Worm (Caenorhabditis elegans) whole organism, midembryonic: ENCODE data around the gene srbc-62.

ENCODE experiments used
- T22C8.4 ChIP-seq: fragments of 200-800 bp; sonication (Bioruptor generic); IDR thresholded peaks from 2 replicates; pipeline ENCODE4 v1.3.6; 2022; ENCODE audit warnings: missing genetic modification characterization, missing compliant biosample characterization
- cog-1 ChIP-seq: sonication (generic microtip); optimal IDR thresholded peaks from 2 replicates; lab custom pipeline; 2016; ENCODE audit warnings: missing genetic modification characterization, missing compliant biosample characterization
- flt-1 ChIP-seq: fragments of 200-800 bp; sonication (Bioruptor generic); IDR thresholded peaks from 2 replicates; pipeline ENCODE4 v1.3.6; 2022; ENCODE audit warnings: missing genetic modification characterization, missing compliant biosample characterization
- klf-2 ChIP-seq: fragments of 200-800 bp; sonication (Bioruptor generic); conservative IDR thresholded peaks from 2 replicates; pipeline ENCODE4 v1.3.6; 2022; ENCODE audit warnings: missing genetic modification reagents, missing genetic modification characterization, missing compliant biosample characterization
- med-1 ChIP-seq: sonication (generic microtip); optimal IDR thresholded peaks from 2 replicates; lab custom pipeline; 2017; ENCODE audit warnings: missing genetic modification characterization, mild to moderate bottlenecking, missing compliant biosample characterization, antibody characterized with exemption, missing genetic modification reagents; ENCODE audit not compliant: insufficient read depth
- ref-1 ChIP-seq: fragments of 200-800 bp; sonication (Bioruptor generic); conservative IDR thresholded peaks from 2 replicates; pipeline ENCODE4 v1.3.6; 2022; ENCODE audit warnings: missing genetic modification reagents, missing genetic modification characterization, missing compliant biosample characterization
- tab-1 ChIP-seq: fragments of 200-800 bp; sonication (Bioruptor generic); IDR thresholded peaks from 2 replicates; pipeline ENCODE4 v1.3.6; 2022; ENCODE audit warnings: missing genetic modification characterization, missing compliant biosample characterization
- ztf-23 ChIP-seq: fragments of 200-800 bp; sonication (Bioruptor generic); IDR thresholded peaks from 2 replicates; pipeline ENCODE4 v1.3.6; 2022; ENCODE audit warnings: missing genetic modification reagents, missing genetic modification characterization, missing compliant biosample characterization
- ztf-29 ChIP-seq: fragments of 200-800 bp; sonication (Bioruptor generic); IDR thresholded peaks from 2 replicates; pipeline ENCODE4 v1.3.6; 2022; ENCODE audit warnings: missing genetic modification reagents, missing genetic modification characterization, missing compliant biosample characterization

Gene srbc-62

ce11 chrV:17198926-17199325, 18.9 kb upstream of the srbc-62 start, which contains the start of gene srz-96:
TSS of gene srz-96 (plus strand) at chrV:17199226.
- TF ChIP-seq flt-1 (GFP tag; lab: Robert Waterston, UW) (no peak), med-1 (GFP tag; lab: Kevin White, UChicago) (no peak), ztf-29 (GFP tag; lab: Robert Waterston, UW) (no peak), tab-1 (GFP tag; lab: Robert Waterston, UW) (no peak), cog-1 (tag; lab: Kevin White, UChicago) (no peak), ref-1 (GFP tag; lab: Robert Waterston, UW) (no peak), ztf-23 (GFP tag; lab: Robert Waterston, UW) (no peak), T22C8.4 (GFP tag; lab: Robert Waterston, UW) (no peak), klf-2 (no peak)

ce11 chrV:17201847-17202246, 15.9 kb upstream of the srbc-62 start, which contains the start of gene Y68A4A.10:
TSS of gene Y68A4A.10 (plus strand) at chrV:17202147.
- TF ChIP-seq med-1 (GFP tag; lab: Kevin White, UChicago), result no peak
- TF ChIP-seq tab-1 (GFP tag; lab: Robert Waterston, UW), result no peak
- TF ChIP-seq flt-1 (GFP tag; lab: Robert Waterston, UW), result no peak

ce11 chrV:17206469-17206868, 11.3 kb upstream of the srbc-62 start:
- TF ChIP-seq ztf-29 (GFP tag; lab: Robert Waterston, UW) (no peak), med-1 (GFP tag; lab: Kevin White, UChicago) (no peak), ztf-23 (GFP tag; lab: Robert Waterston, UW) (no peak), flt-1 (GFP tag; lab: Robert Waterston, UW) (no peak), T22C8.4 (GFP tag; lab: Robert Waterston, UW) (no peak), ref-1 (GFP tag; lab: Robert Waterston, UW) (no peak), tab-1 (GFP tag; lab: Robert Waterston, UW) (no peak), cog-1 (tag; lab: Kevin White, UChicago) (no peak), klf-2 (no peak)

ce11 chrV:17208045-17208444, 9.7 kb upstream of the srbc-62 start, which contains the start of gene Y68A4A.13:
TSS of gene Y68A4A.13 (minus strand) at chrV:17208145.
- no peak for TF ChIP-seq klf-2
- TF ChIP-seq flt-1 (GFP tag; lab: Robert Waterston, UW), result no peak
- no peak for TF ChIP-seq tab-1 (GFP tag; lab: Robert Waterston, UW)
- no peak for TF ChIP-seq ref-1 (GFP tag; lab: Robert Waterston, UW)
- no peak for TF ChIP-seq ztf-29 (GFP tag; lab: Robert Waterston, UW)
- no peak for TF ChIP-seq ztf-23 (GFP tag; lab: Robert Waterston, UW)
- TF ChIP-seq cog-1 (tag; lab: Kevin White, UChicago), result no peak
- TF ChIP-seq med-1 (GFP tag; lab: Kevin White, UChicago), result no peak
- TF ChIP-seq T22C8.4 (GFP tag; lab: Robert Waterston, UW), result no peak

ce11 chrV:17211989-17212731, 5.6 kb upstream of the srbc-62 start, which contains the start of gene srh-236:
TSS of gene srh-236 (minus strand) at chrV:17212039.
- TF ChIP-seq T22C8.4 (GFP tag; lab: Robert Waterston, UW) (no peak), klf-2 (no peak), ref-1 (GFP tag; lab: Robert Waterston, UW) (no peak), med-1 (GFP tag; lab: Kevin White, UChicago) (no peak), cog-1 (tag; lab: Kevin White, UChicago) (no peak), ztf-23 (GFP tag; lab: Robert Waterston, UW) (no peak), flt-1 (GFP tag; lab: Robert Waterston, UW) (no peak), ztf-29 (GFP tag; lab: Robert Waterston, UW) (no peak), tab-1 (GFP tag; lab: Robert Waterston, UW) (no peak)

ce11 chrV:17212743-17213142, 5.0 kb upstream of the srbc-62 start, which contains the start of gene srh-113:
TSS of gene srh-113 (plus strand) at chrV:17213043.
- TF ChIP-seq tab-1 (GFP tag; lab: Robert Waterston, UW) (no peak), ref-1 (GFP tag; lab: Robert Waterston, UW) (no peak), ztf-23 (GFP tag; lab: Robert Waterston, UW) (no peak), klf-2 (no peak), T22C8.4 (GFP tag; lab: Robert Waterston, UW) (no peak), med-1 (GFP tag; lab: Kevin White, UChicago) (no peak), flt-1 (GFP tag; lab: Robert Waterston, UW) (no peak), ztf-29 (GFP tag; lab: Robert Waterston, UW) (no peak), cog-1 (tag; lab: Kevin White, UChicago) (no peak)

- TF ChIP-seq med-1 (GFP tag; lab: Kevin White, UChicago) (no peak), flt-1 (GFP tag; lab: Robert Waterston, UW) (no peak), T22C8.4 (GFP tag; lab: Robert Waterston, UW) (no peak)
Observed at ce11 chrV:17215602-17216001, 2.2 kb upstream of the srbc-62 start.

ce11 chrV:17220345-17220744, 2.6 kb downstream of the srbc-62 start, which contains the start of gene srh-109:
TSS of gene srh-109 (minus strand) at chrV:17220445.
- TF ChIP-seq klf-2, result no peak

ce11 chrV:17223305-17223704, 5.5 kb downstream of the srbc-62 start, which contains the start of gene srh-252:
TSS of gene srh-252 (minus strand) at chrV:17223405.
- TF ChIP-seq klf-2 (no peak), T22C8.4 (GFP tag; lab: Robert Waterston, UW) (no peak), ref-1 (GFP tag; lab: Robert Waterston, UW) (no peak), ztf-23 (GFP tag; lab: Robert Waterston, UW) (no peak), ztf-29 (GFP tag; lab: Robert Waterston, UW) (no peak), cog-1 (tag; lab: Kevin White, UChicago) (no peak), tab-1 (GFP tag; lab: Robert Waterston, UW) (no peak), med-1 (GFP tag; lab: Kevin White, UChicago) (no peak), flt-1 (GFP tag; lab: Robert Waterston, UW) (no peak)
